Worm (Caenorhabditis elegans): ENCODE measurements around the gene C05E7.3.

C05E7.3 gene

ce11 chrX:12975595-12976089 is 29.2 kb upstream of the C05E7.3 start, which contains the start of gene ppk-3 (continued):
- TF ChIP-seq hmg-11 (tag; optimal IDR thresholded peaks at IDR 0.05): peak; percentile 70

- TF ChIP-seq snpc-4 (tag; optimal IDR thresholded peaks at IDR 0.05) (no peak), R02D3.7 (tag; optimal IDR thresholded peaks at IDR 0.05) (no peak), ama-1 (optimal IDR thresholded peaks at IDR 0.05) (no peak), ceh-82 (tag; optimal IDR thresholded peaks at IDR 0.05) (no peak), lin-39 (tag; optimal IDR thresholded peaks at IDR 0.05) (no peak), mdl-1 (tag; optimal IDR thresholded peaks at IDR 0.05) (no peak), zag-1 (tag; optimal IDR thresholded peaks at IDR 0.05) (no peak), eor-1 (tag; optimal IDR thresholded peaks at IDR 0.05) (no peak)
Observed at ce11 chrX:12965163-12965562, 18.7 kb upstream of the C05E7.3 start, which contains the start of gene frpr-2. Gene frpr-2 (plus strand): TSS chrX:12965463.

- TF ChIP-seq nhr-12 (tag; optimal IDR thresholded peaks at IDR 0.05) (no peak), fkh-10 (GFP tag; optimal IDR thresholded peaks at IDR 0.05) (peak; percentile 76), nhr-28 (tag; optimal IDR thresholded peaks at IDR 0.05) (no peak), nhr-76 (tag; optimal IDR thresholded peaks at IDR 0.05) (no peak)
Observed at ce11 chrX:12958897-12959296, 12.5 kb upstream of the C05E7.3 start.

- TF ChIP-seq nhr-67 (tag; optimal IDR thresholded peaks at IDR 0.05) (no peak), ztf-4 (tag; optimal IDR thresholded peaks at IDR 0.05) (no peak), lsy-12 (tag; optimal IDR thresholded peaks at IDR 0.05) (no peak), sea-2 (GFP tag; optimal IDR thresholded peaks at IDR 0.05) (no peak), nhr-11 (tag; optimal IDR thresholded peaks at IDR 0.05) (no peak), fkh-10 (GFP tag; optimal IDR thresholded peaks at IDR 0.05) (no peak), ceh-9 (tag; optimal IDR thresholded peaks at IDR 0.05) (no peak), lin-39 (tag; optimal IDR thresholded peaks at IDR 0.05) (no peak), jun-1 (tag; optimal IDR thresholded peaks at IDR 0.05) (no peak), aly-2 (tag; optimal IDR thresholded peaks at IDR 0.05) (no peak), skn-1 (tag; optimal IDR thresholded peaks at IDR 0.05) (no peak)
Observed at ce11 chrX:12951175-12951574, 4.7 kb upstream of the C05E7.3 start.

- TF ChIP-seq lin-15B (tag; optimal IDR thresholded peaks at IDR 0.05) (no peak), aly-2 (tag; optimal IDR thresholded peaks at IDR 0.05) (no peak), pha-4 (tag; optimal IDR thresholded peaks at IDR 0.05) (no peak), ceh-82 (tag; optimal IDR thresholded peaks at IDR 0.05) (no peak), nhr-237 (tag; optimal IDR thresholded peaks at IDR 0.05) (no peak), ama-1 (optimal IDR thresholded peaks at IDR 0.05) (no peak), lsy-12 (tag; optimal IDR thresholded peaks at IDR 0.05) (no peak), ZK546.5 (tag; optimal IDR thresholded peaks at IDR 0.05) (no peak), unc-62 (GFP tag; optimal IDR thresholded peaks at IDR 0.05) (no peak), skn-1 (tag; optimal IDR thresholded peaks at IDR 0.05) (no peak), snpc-4 (tag; optimal IDR thresholded peaks at IDR 0.05) (no peak), daf-12 (tag; optimal IDR thresholded peaks at IDR 0.05) (no peak), nhr-77 (tag; optimal IDR thresholded peaks at IDR 0.05) (no peak), elt-1 (tag; optimal IDR thresholded peaks at IDR 0.05) (no peak), fkh-2 (tag; optimal IDR thresholded peaks at IDR 0.05) (no peak), nhr-28 (tag; optimal IDR thresholded peaks at IDR 0.05) (no peak), mml-1 (tag; optimal IDR thresholded peaks at IDR 0.05) (no peak), nhr-12 (tag; optimal IDR thresholded peaks at IDR 0.05) (no peak), tbx-2 (tag; optimal IDR thresholded peaks at IDR 0.05) (no peak)
Observed at ce11 chrX:12944661-12945060, 1.8 kb downstream of the C05E7.3 start.

ce11 chrX:12943166-12943565 is 3.3 kb downstream of the C05E7.3 start, which contains the start of gene gmap-2:
Gene gmap-2 (minus strand): TSS chrX:12943266.
- TF ChIP-seq elt-2 (tag; optimal IDR thresholded peaks at IDR 0.05) (no peak), egl-27 (tag; optimal IDR thresholded peaks at IDR 0.05) (no peak), sea-2 (GFP tag; optimal IDR thresholded peaks at IDR 0.05) (no peak), tbx-2 (tag; optimal IDR thresholded peaks at IDR 0.05) (no peak)
